Fruit fly (Drosophila melanogaster) whole organism, embryonic: ENCODE data around the gene CG7656.

Source experiments
- B-H2 ChIP-seq: fragments of 200-800 bp; sonication (Bioruptor generic); optimal IDR thresholded peaks from 2 replicates; lab custom pipeline; 2018; ENCODE audit warnings: missing biosample characterization, mild to moderate bottlenecking, missing genetic modification characterization
- BEAF-32 ChIP-seq: fragments of 200-800 bp; sonication (Bioruptor generic); optimal IDR thresholded peaks from 3 replicates; lab custom pipeline; 2017; ENCODE audit warnings: missing biosample characterization, missing genetic modification characterization, mild to moderate bottlenecking, moderate library complexity, missing genetic modification reagents
- Bgb ChIP-seq: fragments of 200-800 bp; sonication (Bioruptor generic); IDR thresholded peaks from 2 replicates; pipeline ENCODE4 v1.3.6; 2022; ENCODE audit warnings: missing biosample characterization, missing genetic modification characterization; ENCODE audit not compliant: partially characterized antibody
- Blimp-1 ChIP-seq: fragments of 200-800 bp; sonication (Bioruptor generic); optimal IDR thresholded peaks from 3 replicates; lab custom pipeline; 2018; ENCODE audit warnings: missing biosample characterization, missing genetic modification characterization, mild to moderate bottlenecking, moderate library complexity, missing genetic modification reagents
- CG10274 ChIP-seq: fragments of 200-800 bp; sonication (Bioruptor generic); optimal IDR thresholded peaks from 3 replicates; lab custom pipeline; 2017; ENCODE audit warnings: missing biosample characterization, mild to moderate bottlenecking, missing genetic modification characterization
- CG12391 ChIP-seq: fragments of 200-800 bp; sonication (Bioruptor generic); optimal IDR thresholded peaks from 3 replicates; lab custom pipeline; 2018; ENCODE audit warnings: missing biosample characterization, mild to moderate bottlenecking, missing genetic modification characterization, moderate library complexity
- CG14860 ChIP-seq: fragments of 200-800 bp; sonication (Bioruptor generic); IDR thresholded peaks from 3 replicates; pipeline ENCODE4 v1.3.6; 2022; ENCODE audit warnings: missing biosample characterization, missing genetic modification characterization; ENCODE audit not compliant: partially characterized antibody
- CG17328 ChIP-seq: fragments of 200-800 bp; sonication (Bioruptor generic); IDR thresholded peaks from 2 replicates; pipeline ENCODE4 v1.3.6; 2022; ENCODE audit warnings: missing biosample characterization, missing genetic modification characterization
- CG30020 ChIP-seq: fragments of 200-800 bp; optimal IDR thresholded peaks from 2 replicates; lab custom pipeline; 2019; ENCODE audit warnings: missing biosample characterization, mild to moderate bottlenecking, missing genetic modification characterization, moderate library complexity
- CG3065 ChIP-seq: fragments of 200-800 bp; sonication (Bioruptor generic); optimal IDR thresholded peaks from 2 replicates; lab custom pipeline; 2016; ENCODE audit warnings: missing biosample characterization, missing genetic modification characterization
- CG32772 ChIP-seq: fragments of 200-800 bp; sonication (Bioruptor generic); IDR thresholded peaks from 2 replicates; pipeline ENCODE4 v1.3.6; 2022; ENCODE audit warnings: missing biosample characterization, missing genetic modification characterization
- CG9727 ChIP-seq: fragments of 200-800 bp; sonication (Bioruptor generic); optimal IDR thresholded peaks from 3 replicates; lab custom pipeline; 2017; ENCODE audit warnings: missing biosample characterization, mild to moderate bottlenecking, missing genetic modification characterization
- CHES-1-like ChIP-seq: fragments of 200-800 bp; sonication (Bioruptor generic); optimal IDR thresholded peaks from 2 replicates; lab custom pipeline; 2016; ENCODE audit warnings: missing biosample characterization, missing genetic modification characterization
- CTCF ChIP-seq: fragments of 200-800 bp; sonication (Bioruptor generic); optimal IDR thresholded peaks from 2 replicates; lab custom pipeline; 2017; ENCODE audit warnings: missing biosample characterization, mild to moderate bottlenecking, missing genetic modification characterization, moderate library complexity
- Dbx ChIP-seq: fragments of 200-800 bp; sonication (Bioruptor generic); IDR thresholded peaks from 3 replicates; pipeline ENCODE4 v1.3.6; 2022; ENCODE audit warnings: missing biosample characterization, missing genetic modification characterization
- Dll ChIP-seq: fragments of 200-800 bp; sonication (Bioruptor generic); IDR thresholded peaks from 4 replicates; pipeline ENCODE4 v1.3.6; 2022; ENCODE audit warnings: missing biosample characterization, missing genetic modification characterization; ENCODE audit not compliant: partially characterized antibody
- Drgx ChIP-seq: fragments of 200-800 bp; sonication (Bioruptor generic); IDR thresholded peaks from 2 replicates; pipeline ENCODE4 v1.3.6; 2022; ENCODE audit warnings: missing biosample characterization, missing genetic modification characterization
- Fer1 ChIP-seq: fragments of 200-800 bp; sonication (Bioruptor generic); optimal IDR thresholded peaks from 2 replicates; lab custom pipeline; 2017; ENCODE audit warnings: missing biosample characterization, mild to moderate bottlenecking, missing genetic modification characterization
- HLH4C ChIP-seq: fragments of 200-800 bp; sonication (Bioruptor generic); IDR thresholded peaks from 3 replicates; pipeline ENCODE4 v1.3.6; 2022; ENCODE audit warnings: missing biosample characterization, missing genetic modification characterization; ENCODE audit not compliant: partially characterized antibody
- Hmr ChIP-seq: fragments of 200-800 bp; sonication (Bioruptor generic); optimal IDR thresholded peaks from 3 replicates; lab custom pipeline; 2017; ENCODE audit warnings: mild to moderate bottlenecking, missing biosample characterization, missing genetic modification reagents, missing genetic modification characterization
- Hmx ChIP-seq: fragments of 200-800 bp; sonication (Bioruptor generic); optimal IDR thresholded peaks from 2 replicates; lab custom pipeline; 2016; ENCODE audit warnings: missing biosample characterization, missing genetic modification characterization
- Hr3 ChIP-seq: fragments of 200-800 bp; sonication (Bioruptor generic); optimal IDR thresholded peaks from 3 replicates; lab custom pipeline; 2016; ENCODE audit warnings: missing biosample characterization, missing genetic modification characterization
- Mad ChIP-seq: fragments of 200-800 bp; sonication (Bioruptor generic); optimal IDR thresholded peaks from 2 replicates; lab custom pipeline; 2016; ENCODE audit warnings: missing biosample characterization, missing genetic modification characterization
- NFAT ChIP-seq: fragments of 200-800 bp; sonication (Bioruptor generic); IDR thresholded peaks from 2 replicates; pipeline ENCODE4 v1.3.6; 2022; ENCODE audit warnings: missing biosample characterization, missing genetic modification characterization
- Rfx ChIP-seq: fragments of 200-800 bp; sonication (Bioruptor generic); IDR thresholded peaks from 2 replicates; pipeline ENCODE4 v1.3.6; 2022; ENCODE audit warnings: missing biosample characterization, missing genetic modification characterization
- Sin3A ChIP-seq: fragments of >200 bp; optimal IDR thresholded peaks from 2 replicates; lab custom pipeline; 2018
- Spps ChIP-seq: fragments of 200-800 bp; sonication (Bioruptor generic); optimal IDR thresholded peaks from 2 replicates; lab custom pipeline; 2018; ENCODE audit warnings: missing biosample characterization, mild to moderate bottlenecking, missing genetic modification characterization
- TFAM ChIP-seq: fragments of 200-800 bp; sonication (Bioruptor generic); optimal IDR thresholded peaks from 2 replicates; lab custom pipeline; 2017; ENCODE audit warnings: missing biosample characterization, missing genetic modification characterization, inconsistent platforms
- Taf1 ChIP-seq: fragments of 200-800 bp; sonication (Bioruptor generic); IDR thresholded peaks from 2 replicates; pipeline ENCODE4 v1.3.6; 2022; ENCODE audit warnings: missing biosample characterization, missing genetic modification characterization
- ash1 ChIP-seq: fragments of 200-800 bp; sonication (Bioruptor generic); optimal IDR thresholded peaks from 2 replicates; lab custom pipeline; 2018; ENCODE audit warnings: missing biosample characterization, mild to moderate bottlenecking, missing genetic modification characterization
- ato ChIP-seq: fragments of 200-800 bp; sonication (Bioruptor generic); IDR thresholded peaks from 2 replicates; pipeline ENCODE4 v1.3.6; 2022; ENCODE audit warnings: missing biosample characterization, missing genetic modification characterization; ENCODE audit not compliant: partially characterized antibody
- cas ChIP-seq: fragments of 200-800 bp; sonication (Bioruptor generic); IDR thresholded peaks from 2 replicates; pipeline ENCODE4 v1.3.6; 2022; ENCODE audit warnings: missing biosample characterization, missing genetic modification characterization
- crc ChIP-seq: fragments of 200-800 bp; sonication (Bioruptor generic); optimal IDR thresholded peaks from 2 replicates; lab custom pipeline; 2016; ENCODE audit warnings: missing biosample characterization, missing genetic modification characterization
- cwo ChIP-seq: fragments of 200-800 bp; sonication (Bioruptor generic); optimal IDR thresholded peaks from 3 replicates; lab custom pipeline; 2017; ENCODE audit warnings: missing biosample characterization, missing genetic modification characterization, mild to moderate bottlenecking, moderate library complexity, missing genetic modification reagents
- da ChIP-seq: fragments of 200-800 bp; sonication (Bioruptor generic); optimal IDR thresholded peaks from 2 replicates; lab custom pipeline; 2016; ENCODE audit warnings: missing biosample characterization, missing genetic modification characterization
- dimm ChIP-seq: fragments of 200-800 bp; sonication (Bioruptor generic); IDR thresholded peaks from 2 replicates; pipeline ENCODE4 v1.3.6; 2022; ENCODE audit warnings: missing biosample characterization, missing genetic modification characterization
- emc ChIP-seq: fragments of 200-800 bp; sonication (Bioruptor generic); optimal IDR thresholded peaks from 2 replicates; lab custom pipeline; 2016; ENCODE audit warnings: missing biosample characterization, missing genetic modification characterization
- esg ChIP-seq: fragments of 200-800 bp; sonication (Bioruptor generic); conservative IDR thresholded peaks from 2 replicates; pipeline ENCODE4 v1.3.6; 2022; ENCODE audit warnings: missing biosample characterization, missing genetic modification characterization
- fu2 ChIP-seq: fragments of 200-800 bp; sonication (Bioruptor generic); optimal IDR thresholded peaks from 2 replicates; lab custom pipeline; 2016; ENCODE audit warnings: missing biosample characterization, missing genetic modification characterization
- grau ChIP-seq: fragments of 200-800 bp; optimal IDR thresholded peaks from 3 replicates; lab custom pipeline; 2019; ENCODE audit warnings: missing biosample characterization, mild to moderate bottlenecking, missing genetic modification characterization, moderate library complexity
- klu ChIP-seq: fragments of 200-800 bp; sonication (Bioruptor generic); IDR thresholded peaks from 2 replicates; pipeline ENCODE4 v1.3.6; 2022; ENCODE audit warnings: missing biosample characterization, missing genetic modification characterization
- lab ChIP-seq: fragments of 200-800 bp; sonication (Bioruptor generic); optimal IDR thresholded peaks from 3 replicates; lab custom pipeline; 2017; ENCODE audit warnings: missing biosample characterization, missing genetic modification characterization, mild to moderate bottlenecking, moderate library complexity, missing genetic modification reagents
- mld ChIP-seq: fragments of 200-800 bp; sonication (Bioruptor generic); IDR thresholded peaks from 3 replicates; pipeline ENCODE4 v1.3.6; 2022; ENCODE audit warnings: missing biosample characterization, missing genetic modification characterization; ENCODE audit not compliant: partially characterized antibody
- onecut ChIP-seq: fragments of 200-800 bp; sonication (Bioruptor generic); IDR thresholded peaks from 2 replicates; pipeline ENCODE4 v1.3.6; 2022; ENCODE audit warnings: missing biosample characterization, missing genetic modification characterization
- org-1 ChIP-seq: fragments of 200-800 bp; sonication (Bioruptor generic); optimal IDR thresholded peaks from 2 replicates; lab custom pipeline; 2017; ENCODE audit warnings: missing biosample characterization, missing genetic modification characterization
- pnt ChIP-seq: fragments of 200-800 bp; sonication (Bioruptor generic); optimal IDR thresholded peaks from 3 replicates; lab custom pipeline; 2016; ENCODE audit warnings: missing biosample characterization, missing genetic modification characterization
- sens-2 ChIP-seq: fragments of 200-800 bp; sonication (Bioruptor generic); IDR thresholded peaks from 2 replicates; pipeline ENCODE4 v1.3.6; 2022; ENCODE audit warnings: missing biosample characterization, missing genetic modification characterization
- slp2 ChIP-seq: fragments of 200-800 bp; sonication (Bioruptor generic); optimal IDR thresholded peaks from 2 replicates; lab custom pipeline; 2016; ENCODE audit warnings: missing biosample characterization, missing genetic modification characterization
- twi ChIP-seq: fragments of 200-800 bp; optimal IDR thresholded peaks from 2 replicates; lab custom pipeline; 2019; ENCODE audit warnings: missing biosample characterization, mild to moderate bottlenecking, missing genetic modification characterization, moderate library complexity
- unc-4 ChIP-seq: fragments of 200-800 bp; sonication (Bioruptor generic); IDR thresholded peaks from 2 replicates; pipeline ENCODE4 v1.3.6; 2022; ENCODE audit warnings: missing biosample characterization, missing genetic modification characterization; ENCODE audit not compliant: partially characterized antibody

The CG7656 gene

DNA sequence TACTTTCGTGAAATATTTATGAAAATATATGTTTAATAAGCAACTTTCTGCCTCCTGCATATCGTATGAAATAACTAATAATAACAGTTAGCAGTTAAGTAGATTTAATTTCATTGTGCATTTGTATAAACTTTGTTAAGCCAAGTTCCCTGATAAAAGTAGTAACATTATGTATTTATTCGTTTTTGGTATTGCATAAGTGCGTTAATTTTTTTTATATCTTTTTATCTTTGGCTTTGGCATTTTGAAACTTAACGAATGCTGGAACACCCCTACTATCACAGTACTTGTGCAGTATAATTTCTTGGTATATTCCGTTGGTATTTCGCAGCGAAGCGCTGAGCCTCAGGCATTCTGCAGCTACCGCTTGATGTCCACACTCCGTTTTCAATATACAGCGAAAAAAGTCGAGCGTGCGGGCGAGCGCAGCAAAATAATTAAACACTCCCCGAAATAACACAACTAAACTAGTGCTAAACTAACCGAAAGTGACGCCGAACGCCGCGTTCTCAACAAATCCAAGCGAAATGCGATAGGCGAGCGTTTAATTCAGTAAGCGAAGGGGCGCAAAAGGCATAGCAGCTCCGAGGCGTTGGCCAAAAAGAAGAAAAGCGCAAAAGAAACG is 651 bp upstream of the CG7656 start, which contains the start of gene RhoGAP71E (continued):
- TF ChIP-seq emc (no peak), CTCF (GFP tag; lab: Kevin White, UChicago) (no peak), org-1 (GFP tag; lab: Kevin White, UChicago) (no peak), ash1 (peak; percentile 28), CG9727 (peak; percentile 37), grau (tag; lab: Kevin White, UChicago) (peak; percentile 63), sens-2 (GFP tag; lab: Robert Waterston, UW) (no peak), HLH4C (GFP tag; lab: Robert Waterston, UW) (no peak; the same call in 2 of the 3 replicates), cas (GFP tag; lab: Robert Waterston, UW) (peak; percentile 51; the same call in 1 of the 2 replicates), mld (no peak), dimm (GFP tag; lab: Robert Waterston, UW) (no peak), Spps (tag; lab: Kevin White, UChicago) (no peak), CG30020 (tag; lab: Kevin White, UChicago) (peak; percentile 54), B-H2 (peak; percentile 8), slp2 (GFP tag; lab: Kevin White, UChicago) (no peak), klu (GFP tag; lab: Robert Waterston, UW) (no peak), twi (tag; lab: Kevin White, UChicago) (no peak), Fer1 (GFP tag; lab: Kevin White, UChicago) (peak; percentile 63), Blimp-1 (GFP tag; lab: Kevin White, UChicago) (no peak), da (GFP tag; lab: Kevin White, UChicago) (no peak), Dbx (peak; percentile 62; the same call in 1 of the 3 replicates), Bgb (GFP tag; lab: Robert Waterston, UW) (peak; percentile 55; the same call in 1 of the 2 replicates), BEAF-32 (GFP tag; lab: Kevin White, UChicago) (peak; percentile 17), onecut (GFP tag; lab: Robert Waterston, UW) (peak; percentile 46), CG3065 (GFP tag; lab: Kevin White, UChicago) (no peak), Dll (no peak; the same call in 3 of the 4 replicates), CG32772 (GFP tag; lab: Robert Waterston, UW) (peak; percentile 58), Hmx (no peak), Hr3 (GFP tag; lab: Kevin White, UChicago) (no peak), CG12391 (tag; lab: Kevin White, UChicago) (peak; percentile 41), NFAT (GFP tag; lab: Robert Waterston, UW) (peak; percentile 54; the same call in 1 of the 2 replicates), CG14860 (no peak), Mad (no peak), Sin3A (lab: Kevin White, UChicago) (peak; percentile 10), TFAM (GFP tag; lab: Kevin White, UChicago) (no peak), unc-4 (GFP tag; lab: Robert Waterston, UW) (peak; percentile 46; the same call in 1 of the 2 replicates), fu2 (GFP tag; lab: Kevin White, UChicago) (no peak), CG10274 (GFP tag; lab: Kevin White, UChicago) (no peak), CG17328 (GFP tag; lab: Robert Waterston, UW) (peak; percentile 46; the same call in 1 of the 2 replicates), cwo (GFP tag; lab: Kevin White, UChicago) (peak; percentile 45), Hmr (GFP tag; lab: Kevin White, UChicago) (peak; percentile 55), CHES-1-like (GFP tag; lab: Kevin White, UChicago) (peak; percentile 23), esg (0 out of 2 replicates have a peak, but pooled peaks have one; percentile 6), ato (peak; percentile 52; the same call in 1 of the 2 replicates), crc (GFP tag; lab: Kevin White, UChicago) (no peak), lab (GFP tag; lab: Kevin White, UChicago) (peak; percentile 64), Rfx (peak; percentile 74), Taf1 (GFP tag; lab: Robert Waterston, UW) (no peak), Drgx (GFP tag; lab: Robert Waterston, UW) (peak; percentile 60), pnt (GFP tag; lab: Kevin White, UChicago) (no peak)
